Fruit fly (Drosophila melanogaster): ENCODE results near the gene CG42238.

The CG42238 gene

dm6 chr2L:20935338-20936060 is 116.5 kb downstream of the CG42238 start (continued):
- no peak for TF ChIP-seq CG14710 (tag; optimal IDR thresholded peaks at IDR 0.05)
- TF ChIP-seq MTF-1 (GFP tag; optimal IDR thresholded peaks at IDR 0.05; ENCODE audit: borderline replicate concordance): peak; percentile 30
- no peak for TF ChIP-seq HHEX (GFP tag; optimal IDR thresholded peaks at IDR 0.05)
- TF ChIP-seq CG6813 (GFP tag; optimal IDR thresholded peaks at IDR 0.05): peak; percentile 38
- peak; percentile 24 for TF ChIP-seq lab (GFP tag; optimal IDR thresholded peaks at IDR 0.05)
- TF ChIP-seq Dad (GFP tag; optimal IDR thresholded peaks at IDR 0.05): no peak
- no peak for TF ChIP-seq pb (GFP tag; optimal IDR thresholded peaks at IDR 0.05)
- TF ChIP-seq nau (GFP tag; optimal IDR thresholded peaks at IDR 0.05): no peak
- no peak for TF ChIP-seq tup (GFP tag; optimal IDR thresholded peaks at IDR 0.05)
- no peak for TF ChIP-seq Oli (tag; optimal IDR thresholded peaks at IDR 0.05)
- no peak for TF ChIP-seq Awh (GFP tag; IDR thresholded peaks at IDR 0.05)
- peak; percentile 3 for TF ChIP-seq CG1603 (tag; optimal IDR thresholded peaks at IDR 0.05)
- peak; percentile 40; the same call in 1 of the 2 replicates for TF ChIP-seq Xrp1 (GFP tag; IDR thresholded peaks at IDR 0.05)
- no peak for TF ChIP-seq CG17359 (tag; optimal IDR thresholded peaks at IDR 0.05)
- TF ChIP-seq nerfin-1 (tag; optimal IDR thresholded peaks at IDR 0.05): no peak
- no peak for TF ChIP-seq CG3407 (GFP tag; optimal IDR thresholded peaks at IDR 0.05)
- peak; percentile 28 for TF ChIP-seq nom (GFP tag; optimal IDR thresholded peaks at IDR 0.05)
- TF ChIP-seq abd-A (tag; optimal IDR thresholded peaks at IDR 0.05): no peak
- no peak for TF ChIP-seq CG2116 (GFP tag; optimal IDR thresholded peaks at IDR 0.05)
- no peak for TF ChIP-seq sima (GFP tag; optimal IDR thresholded peaks at IDR 0.05)
- TF ChIP-seq Lpt (GFP tag; optimal IDR thresholded peaks at IDR 0.05): no peak
- peak; percentile 50 for TF ChIP-seq CG33557 (GFP tag; optimal IDR thresholded peaks at IDR 0.05)
- peak; percentile 32 for TF ChIP-seq CG7987 (GFP tag; optimal IDR thresholded peaks at IDR 0.05)
- TF ChIP-seq CG3065 (GFP tag; optimal IDR thresholded peaks at IDR 0.05): no peak
- TF ChIP-seq ab (GFP tag; optimal IDR thresholded peaks at IDR 0.05): no peak
- TF ChIP-seq Atf3 (GFP tag; optimal IDR thresholded peaks at IDR 0.05): no peak
- no peak for TF ChIP-seq Hand (GFP tag; optimal IDR thresholded peaks at IDR 0.05)
- TF ChIP-seq CG15696 (tag; optimal IDR thresholded peaks at IDR 0.05): peak; percentile 76
- no peak for TF ChIP-seq ewg (GFP tag; optimal IDR thresholded peaks at IDR 0.05)
- TF ChIP-seq CG15011 (GFP tag; optimal IDR thresholded peaks at IDR 0.05): peak; percentile 3
- peak; percentile 53 for TF ChIP-seq HLHmδ (GFP tag; optimal IDR thresholded peaks at IDR 0.05)
- TF ChIP-seq ac (GFP tag; optimal IDR thresholded peaks at IDR 0.05): peak; percentile 65
- TF ChIP-seq Blimp-1 (GFP tag; optimal IDR thresholded peaks at IDR 0.05): no peak
- TF ChIP-seq zfh1 (GFP tag; IDR thresholded peaks at IDR 0.05): peak; percentile 53; the same call in 1 of the 3 replicates
- no peak for TF ChIP-seq fru (optimal IDR thresholded peaks at IDR 0.05)
- TF ChIP-seq btn (GFP tag; optimal IDR thresholded peaks at IDR 0.05): no peak
- TF ChIP-seq CG7372 (GFP tag; IDR thresholded peaks at IDR 0.05): no peak
- no peak for TF ChIP-seq usp (GFP tag; optimal IDR thresholded peaks at IDR 0.05)
- TF ChIP-seq CG8290 (GFP tag; optimal IDR thresholded peaks at IDR 0.05): no peak
- TF ChIP-seq CG8290 (tag; optimal IDR thresholded peaks at IDR 0.05): peak in 1 of 2 experiments; percentile 0
- no peak for TF ChIP-seq nerfin-2 (GFP tag; IDR thresholded peaks at IDR 0.05; ENCODE audit: partially characterized antibody)
- TF ChIP-seq CG11696 (GFP tag; IDR thresholded peaks at IDR 0.05): no peak
- no peak for TF ChIP-seq C15 (GFP tag; IDR thresholded peaks at IDR 0.05)
- peak; percentile 25; the same call in 1 of the 3 replicates for TF ChIP-seq ci (GFP tag; IDR thresholded peaks at IDR 0.05)
- TF ChIP-seq Med (GFP tag): peak; percentile 65
- TF ChIP-seq CG4707 (GFP tag; optimal IDR thresholded peaks at IDR 0.05): peak; percentile 16
- TF ChIP-seq CG8944 (GFP tag; optimal IDR thresholded peaks at IDR 0.05): no peak
- no peak for TF ChIP-seq CG14965 (GFP tag; optimal IDR thresholded peaks at IDR 0.05; ENCODE audit: borderline replicate concordance)
- no peak for TF ChIP-seq YL-1 (GFP tag; optimal IDR thresholded peaks at IDR 0.05)
